Worm (Caenorhabditis elegans): Measurements from ENCODE around the gene C27H5.2.

DNA sequence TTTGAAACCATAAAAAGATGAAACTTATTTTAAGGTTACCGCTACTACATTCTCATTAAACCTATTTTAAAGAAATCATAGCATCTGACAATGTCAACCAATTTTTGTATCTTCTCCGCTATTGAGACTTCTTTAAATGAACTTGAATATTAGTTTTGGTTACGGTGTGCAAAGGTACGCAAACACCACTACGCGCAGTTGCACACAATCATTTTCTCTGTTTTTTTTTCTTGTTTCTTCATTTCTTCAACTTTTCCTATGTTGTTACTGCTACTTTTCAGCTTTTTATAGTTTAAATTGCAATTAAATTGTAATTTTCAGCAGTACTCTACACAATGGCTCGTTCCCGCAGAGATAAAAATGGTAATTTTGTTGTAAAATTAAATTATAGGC, 43.7 kb upstream of the C27H5.2 start, which contains the start of gene F10E7.5:
- TF ChIP-seq jun-1 (tag; optimal IDR thresholded peaks at IDR 0.05) (no peak), elt-3 (tag; optimal IDR thresholded peaks at IDR 0.05) (no peak), ZK546.5 (tag; optimal IDR thresholded peaks at IDR 0.05) (no peak), snpc-4 (tag; optimal IDR thresholded peaks at IDR 0.05) (peak; percentile 41), mdl-1 (tag; optimal IDR thresholded peaks at IDR 0.05) (no peak), pqm-1 (tag; optimal IDR thresholded peaks at IDR 0.05) (no peak), egl-5 (tag; optimal IDR thresholded peaks at IDR 0.05) (no peak), fos-1 (tag; optimal IDR thresholded peaks at IDR 0.05) (no peak), zag-1 (tag; optimal IDR thresholded peaks at IDR 0.05) (no peak)
